Worm (Caenorhabditis elegans) whole organism, L4 larva: Measurements from ENCODE around the gene C33A12.4.

Experiments used
- aha-1 ChIP-seq: fragments of 150-350 bp; peaks from one replicate; lab custom pipeline; 2014; ENCODE audit warnings: missing biosample characterization, missing genetic modification characterization
- hlh-30 ChIP-seq: sonication (generic microtip); optimal IDR thresholded peaks from 2 replicates; lab custom pipeline; 2017; ENCODE audit warnings: antibody characterized with exemption, mild to moderate bottlenecking, missing genetic modification characterization, missing compliant biosample characterization; ENCODE audit not compliant: insufficient read depth
- mdt-29 ChIP-seq: fragments of 200-800 bp; sonication (Bioruptor generic); IDR thresholded peaks from 2 replicates; pipeline ENCODE4 v1.3.6; 2022; ENCODE audit warnings: missing genetic modification reagents, missing genetic modification characterization, missing compliant biosample characterization
- nhr-237 ChIP-seq: sonication (generic microtip); optimal IDR thresholded peaks from 2 replicates; lab custom pipeline; 2017; ENCODE audit warnings: missing biosample characterization, missing genetic modification characterization
- nhr-77 ChIP-seq: fragments of 150-350 bp; optimal IDR thresholded peaks from 2 replicates; lab custom pipeline; 2014; ENCODE audit warnings: missing biosample characterization, missing genetic modification characterization
- sdz-12 ChIP-seq: fragments of 200-800 bp; sonication (Bioruptor generic); optimal IDR thresholded peaks from 2 replicates; lab custom pipeline; 2018; ENCODE audit warnings: mild to moderate bottlenecking, missing genetic modification characterization, missing compliant biosample characterization
- unc-130 ChIP-seq: sonication (generic microtip); optimal IDR thresholded peaks from 2 replicates; lab custom pipeline; 2016; ENCODE audit warnings: missing genetic modification reagents, missing genetic modification characterization, missing compliant biosample characterization
- unc-39 ChIP-seq: sonication (generic microtip); optimal IDR thresholded peaks from 2 replicates; lab custom pipeline; 2017; ENCODE audit warnings: missing biosample characterization, missing genetic modification characterization

- TF ChIP-seq mdt-29 (GFP tag; lab: Robert Waterston, UW) (no peak), unc-130 (GFP tag; lab: Kevin White, UChicago) (no peak), hlh-30 (tag; lab: Kevin White, UChicago) (no peak), sdz-12 (GFP tag; lab: Kevin White, UChicago) (no peak), unc-39 (tag; lab: Kevin White, UChicago) (no peak), nhr-77 (tag; lab: Kevin White, UChicago) (no peak), aha-1 (tag; lab: Kevin White, UChicago) (no peak), nhr-237 (tag; lab: Kevin White, UChicago) (no peak)
Measured at ce11 chrIV:9480936-9481335, 29.4 kb downstream of the C33A12.4 start, which contains the start of gene cng-3.
